Fruit fly (Drosophila melanogaster) whole organism: Measurements from ENCODE around the gene Jhbp13.

Experiments used
- CG8478 ChIP-seq: fragments of >200 bp; optimal IDR thresholded peaks from 2 replicates; lab custom pipeline; 2018; ENCODE audit warnings: inconsistent platforms
- Dll ChIP-seq: fragments of >200 bp; optimal IDR thresholded peaks from 2 replicates; lab custom pipeline; 2017
- EcR ChIP-seq, 2 experiments: fragments of >200 bp; optimal IDR thresholded peaks; 2 replicates each; lab custom pipeline; 2017; ENCODE audit warnings: missing biosample characterization in 2 of 2, missing genetic modification characterization in 2 of 2, missing genetic modification reagents in 2 of 2
- pan ChIP-seq: fragments of >200 bp; optimal IDR thresholded peaks from 2 replicates; lab custom pipeline; 2017
- psq ChIP-seq: fragments of >200 bp; optimal IDR thresholded peaks from 2 replicates; lab custom pipeline; 2017

- TF ChIP-seq Dll (no peak), pan (lab: Kevin White, UChicago) (no peak), CG8478 (lab: Kevin White, UChicago) (no peak), psq (no peak), EcR (GFP tag; optimal IDR thresholded peaks at IDR 0.05; lab: Kevin White, UChicago) (no peak)
These were observed at the start of gene Jhbp13 for dm6 chr2L:13239689-13240088.
